Fruit fly (Drosophila melanogaster) whole organism, embryonic: Measurements from ENCODE around the gene CG16758.

ENCODE experiments used
- Ada2b ChIP-seq: fragments of 200-800 bp; sonication (Bioruptor generic); IDR thresholded peaks from 2 replicates; pipeline ENCODE4 v1.3.6; 2022; ENCODE audit warnings: missing biosample characterization, missing genetic modification characterization
- BEAF-32 ChIP-seq: fragments of 200-800 bp; sonication (Bioruptor generic); optimal IDR thresholded peaks from 3 replicates; lab custom pipeline; 2017; ENCODE audit warnings: missing biosample characterization, missing genetic modification characterization, mild to moderate bottlenecking, moderate library complexity, missing genetic modification reagents
- Bteb2 ChIP-seq: fragments of 200-800 bp; sonication (Bioruptor generic); optimal IDR thresholded peaks from 2 replicates; lab custom pipeline; 2016; ENCODE audit warnings: missing biosample characterization, missing genetic modification characterization
- CG10321 ChIP-seq: fragments of 200-800 bp; sonication (Bioruptor generic); IDR thresholded peaks from 2 replicates; pipeline ENCODE4 v1.3.6; 2022; ENCODE audit warnings: missing biosample characterization, missing genetic modification characterization
- CG10431 ChIP-seq: fragments of 200-800 bp; sonication (Bioruptor generic); optimal IDR thresholded peaks from 3 replicates; lab custom pipeline; 2018; ENCODE audit warnings: missing biosample characterization, mild to moderate bottlenecking, missing genetic modification characterization
- CG10654 ChIP-seq: fragments of 200-800 bp; sonication (Bioruptor generic); optimal IDR thresholded peaks from 2 replicates; lab custom pipeline; 2016; ENCODE audit warnings: missing biosample characterization, missing genetic modification characterization
- CG10959 ChIP-seq: fragments of 200-800 bp; sonication (Bioruptor generic); IDR thresholded peaks from 2 replicates; pipeline ENCODE4 v1.3.6; 2022; ENCODE audit warnings: missing biosample characterization, missing genetic modification characterization
- CG12104 ChIP-seq: fragments of 200-800 bp; sonication (Bioruptor generic); optimal IDR thresholded peaks from 3 replicates; lab custom pipeline; 2016; ENCODE audit warnings: missing biosample characterization, missing genetic modification characterization
- CG12155 ChIP-seq: fragments of 200-800 bp; sonication (Bioruptor generic); optimal IDR thresholded peaks from 3 replicates; lab custom pipeline; 2016; ENCODE audit warnings: missing biosample characterization, missing genetic modification characterization
- CG12236 ChIP-seq: fragments of 200-800 bp; sonication (Bioruptor generic); optimal IDR thresholded peaks from 2 replicates; lab custom pipeline; 2016; ENCODE audit warnings: missing biosample characterization, missing genetic modification characterization
- CG1233 ChIP-seq: fragments of 200-800 bp; sonication (Bioruptor generic); optimal IDR thresholded peaks from 4 replicates; lab custom pipeline; 2018; ENCODE audit warnings: missing biosample characterization, mild to moderate bottlenecking, missing genetic modification characterization
- CG12659 ChIP-seq: fragments of 200-800 bp; sonication (Bioruptor generic); optimal IDR thresholded peaks from 3 replicates; lab custom pipeline; 2017; ENCODE audit warnings: mild to moderate bottlenecking, missing biosample characterization, missing genetic modification reagents, missing genetic modification characterization
- CG12744 ChIP-seq: fragments of 200-800 bp; sonication (Bioruptor generic); optimal IDR thresholded peaks from 2 replicates; lab custom pipeline; 2016; ENCODE audit warnings: missing biosample characterization, missing genetic modification characterization
- CG17328 ChIP-seq: fragments of 200-800 bp; sonication (Bioruptor generic); IDR thresholded peaks from 2 replicates; pipeline ENCODE4 v1.3.6; 2022; ENCODE audit warnings: missing biosample characterization, missing genetic modification characterization
- CG1792 ChIP-seq: fragments of 200-800 bp; sonication (Bioruptor generic); optimal IDR thresholded peaks from 2 replicates; lab custom pipeline; 2016; ENCODE audit warnings: missing biosample characterization, missing genetic modification characterization
- CG2120 ChIP-seq: fragments of 200-800 bp; sonication (Bioruptor generic); optimal IDR thresholded peaks from 3 replicates; lab custom pipeline; 2016; ENCODE audit warnings: missing biosample characterization, missing genetic modification characterization
- CG4328 ChIP-seq: fragments of 200-800 bp; sonication (Bioruptor generic); optimal IDR thresholded peaks from 3 replicates; lab custom pipeline; 2017; ENCODE audit warnings: missing biosample characterization, missing genetic modification reagents, missing genetic modification characterization
- CG5953 ChIP-seq: fragments of 200-800 bp; sonication (Bioruptor generic); IDR thresholded peaks from 2 replicates; pipeline ENCODE4 v1.3.6; 2022; ENCODE audit warnings: missing biosample characterization, missing genetic modification characterization
- CG7786 ChIP-seq: fragments of 200-800 bp; sonication (Bioruptor generic); optimal IDR thresholded peaks from 2 replicates; lab custom pipeline; 2016; ENCODE audit warnings: missing biosample characterization, missing genetic modification characterization
- CG7839 ChIP-seq: fragments of 200-800 bp; sonication (Bioruptor generic); optimal IDR thresholded peaks from 3 replicates; lab custom pipeline; 2018; ENCODE audit warnings: missing biosample characterization, mild to moderate bottlenecking, missing genetic modification characterization, moderate library complexity
- CG7928 ChIP-seq: fragments of 200-800 bp; sonication (Bioruptor generic); optimal IDR thresholded peaks from 2 replicates; lab custom pipeline; 2017; ENCODE audit warnings: missing biosample characterization, mild to moderate bottlenecking, missing genetic modification characterization
- CG8290 ChIP-seq, 3 experiments: fragments of 200-800 bp; sonication (Bioruptor generic); optimal IDR thresholded peaks; 2 replicates each; lab custom pipeline; 2016 to 2019; ENCODE audit warnings: missing biosample characterization in 3 of 3, missing genetic modification characterization in 3 of 3, mild to moderate bottlenecking in 2 of 3, moderate library complexity in 1 of 3
- CG9817 ChIP-seq: fragments of 200-800 bp; sonication (Bioruptor generic); optimal IDR thresholded peaks from 2 replicates; lab custom pipeline; 2018; ENCODE audit warnings: missing biosample characterization, mild to moderate bottlenecking, missing genetic modification characterization, moderate library complexity
- CkIIα-i1 ChIP-seq: fragments of 200-800 bp; sonication (Bioruptor generic); IDR thresholded peaks from 2 replicates; pipeline ENCODE4 v1.3.6; 2022; ENCODE audit warnings: missing biosample characterization, missing genetic modification characterization
- E2f1 ChIP-seq: fragments of 200-800 bp; sonication (Bioruptor generic); IDR thresholded peaks from 2 replicates; pipeline ENCODE4 v1.3.6; 2022; ENCODE audit warnings: missing biosample characterization, missing genetic modification characterization
- Fer1 ChIP-seq: fragments of 200-800 bp; sonication (Bioruptor generic); optimal IDR thresholded peaks from 2 replicates; lab custom pipeline; 2017; ENCODE audit warnings: missing biosample characterization, mild to moderate bottlenecking, missing genetic modification characterization
- Fer2 ChIP-seq: fragments of 200-800 bp; sonication (Bioruptor generic); optimal IDR thresholded peaks from 2 replicates; lab custom pipeline; 2018; ENCODE audit warnings: missing biosample characterization, mild to moderate bottlenecking, missing genetic modification characterization, moderate library complexity
- Hey ChIP-seq: fragments of 200-800 bp; sonication (Bioruptor generic); optimal IDR thresholded peaks from 3 replicates; lab custom pipeline; 2018; ENCODE audit warnings: missing biosample characterization, mild to moderate bottlenecking, missing genetic modification characterization
- Scr ChIP-seq: fragments of 200-800 bp; sonication (Bioruptor generic); IDR thresholded peaks from 2 replicates; pipeline ENCODE4 v1.3.6; 2022; ENCODE audit warnings: missing biosample characterization, missing genetic modification characterization; ENCODE audit not compliant: partially characterized antibody
- Tbp ChIP-seq: fragments of >200 bp; optimal IDR thresholded peaks from 2 replicates; lab custom pipeline; 2018; ENCODE audit warnings: missing biosample characterization, missing genetic modification characterization
- ac ChIP-seq: fragments of 200-800 bp; sonication (Bioruptor generic); optimal IDR thresholded peaks from 3 replicates; lab custom pipeline; 2017; ENCODE audit warnings: missing biosample characterization, mild to moderate bottlenecking, missing genetic modification characterization
- amos ChIP-seq: fragments of 200-800 bp; sonication (Bioruptor generic); IDR thresholded peaks from 2 replicates; pipeline ENCODE4 v1.3.6; 2022; ENCODE audit warnings: missing biosample characterization, missing genetic modification characterization; ENCODE audit not compliant: partially characterized antibody
- ase ChIP-seq: fragments of 200-800 bp; sonication (Bioruptor generic); IDR thresholded peaks from 3 replicates; pipeline ENCODE4 v1.3.6; 2022; ENCODE audit warnings: missing biosample characterization, missing genetic modification characterization
- ash1 ChIP-seq: fragments of 200-800 bp; sonication (Bioruptor generic); optimal IDR thresholded peaks from 2 replicates; lab custom pipeline; 2018; ENCODE audit warnings: missing biosample characterization, mild to moderate bottlenecking, missing genetic modification characterization
- br ChIP-seq: fragments of >200 bp; optimal IDR thresholded peaks from 2 replicates; lab custom pipeline; 2017
- chif ChIP-seq, 2 experiments: fragments of 200-800 bp; sonication (Bioruptor generic); optimal IDR thresholded peaks; 3 replicates each; lab custom pipeline; 2016; ENCODE audit warnings: missing biosample characterization in 2 of 2, missing genetic modification characterization in 2 of 2
- corto ChIP-seq: fragments of 200-800 bp; sonication (Bioruptor generic); optimal IDR thresholded peaks from 2 replicates; lab custom pipeline; 2016; ENCODE audit warnings: missing biosample characterization, mild to moderate bottlenecking, missing genetic modification characterization, moderate library complexity
- fd64A ChIP-seq: fragments of 200-800 bp; sonication (Bioruptor generic); optimal IDR thresholded peaks from 3 replicates; lab custom pipeline; 2018; ENCODE audit warnings: missing biosample characterization, mild to moderate bottlenecking, missing genetic modification characterization
- ftz-f1 ChIP-seq: fragments of 200-800 bp; sonication (Bioruptor generic); optimal IDR thresholded peaks from 2 replicates; lab custom pipeline; 2016; ENCODE audit warnings: missing biosample characterization, missing genetic modification characterization
- gcm ChIP-seq: fragments of 200-800 bp; sonication (Bioruptor generic); optimal IDR thresholded peaks from 2 replicates; lab custom pipeline; 2019; ENCODE audit warnings: missing biosample characterization, mild to moderate bottlenecking, missing genetic modification characterization, moderate library complexity
- her ChIP-seq: fragments of 200-800 bp; sonication (Bioruptor generic); optimal IDR thresholded peaks from 2 replicates; lab custom pipeline; 2016; ENCODE audit warnings: missing biosample characterization, missing genetic modification characterization
- insv ChIP-seq, 2 experiments: fragments of 200-800 bp; sonication (Bioruptor generic); optimal IDR thresholded peaks; 3 replicates each; lab custom pipeline; 2016 to 2018; ENCODE audit warnings: missing biosample characterization in 2 of 2, missing genetic modification characterization in 2 of 2
- knrl ChIP-seq: fragments of 200-800 bp; sonication (Bioruptor generic); IDR thresholded peaks from 3 replicates; pipeline ENCODE4 v1.3.6; 2022; ENCODE audit warnings: missing biosample characterization, missing genetic modification characterization; ENCODE audit not compliant: partially characterized antibody
- lbe ChIP-seq: fragments of 200-800 bp; sonication (Bioruptor generic); optimal IDR thresholded peaks from 2 replicates; lab custom pipeline; 2016; ENCODE audit warnings: missing biosample characterization, mild to moderate bottlenecking, missing genetic modification characterization
- oc ChIP-seq: fragments of 200-800 bp; sonication (Bioruptor generic); optimal IDR thresholded peaks from 2 replicates; lab custom pipeline; 2018; ENCODE audit warnings: missing biosample characterization, mild to moderate bottlenecking, missing genetic modification characterization, moderate library complexity
- prd ChIP-seq, 3 experiments: fragments of >200 bp in 2 of 3; fragments of 200-800 bp in 1 of 3; sonication (Bioruptor generic) in 1 of 3; optimal IDR thresholded peaks in 2 of 3; IDR thresholded peaks in 1 of 3; 2 replicates in 2 of 3; 3 replicates in 1 of 3; pipeline versions ENCODE4 v1.3.6 to Lab custom; 2017 to 2022; ENCODE audit warnings: missing biosample characterization in 1 of 3, missing genetic modification characterization in 1 of 3
- vfl ChIP-seq: fragments of 200-800 bp; sonication (Bioruptor generic); optimal IDR thresholded peaks from 2 replicates; lab custom pipeline; 2016; ENCODE audit warnings: missing biosample characterization, missing genetic modification characterization
- zfh1 ChIP-seq: fragments of 200-800 bp; sonication (Bioruptor generic); IDR thresholded peaks from 3 replicates; pipeline ENCODE4 v1.3.6; 2022; ENCODE audit warnings: missing biosample characterization, missing genetic modification characterization

CG16758 gene

dm6 chr3L:2536969-2537600 lies 33.7 kb upstream of the CG16758 start (continued):
- no peak for TF ChIP-seq Tbp (GFP tag; lab: Kevin White, UChicago)
- TF ChIP-seq CG7928 (GFP tag; lab: Kevin White, UChicago), result peak; percentile 45
- peak; percentile 36; the same call in 1 of the 2 replicates for TF ChIP-seq Ada2b (GFP tag; lab: Robert Waterston, UW)
- TF ChIP-seq CG2120 (GFP tag; lab: Kevin White, UChicago), result peak; percentile 4
- 0 out of 2 replicates have a peak, but pooled peaks have one; percentile 17 for TF ChIP-seq CG10321 (GFP tag; lab: Robert Waterston, UW)
- peak; percentile 33 for TF ChIP-seq CG8290 (GFP tag; optimal IDR thresholded peaks at IDR 0.05; lab: Kevin White, UChicago)
- peak; percentile 73 to 74 for TF ChIP-seq CG8290 (tag; optimal IDR thresholded peaks at IDR 0.05; lab: Kevin White, UChicago)
- peak; percentile 72 for TF ChIP-seq gcm (GFP tag; lab: Kevin White, UChicago)
- no peak for TF ChIP-seq CG12744 (GFP tag; lab: Kevin White, UChicago)
- no peak for TF ChIP-seq CG7786 (GFP tag; lab: Kevin White, UChicago)
- TF ChIP-seq E2f1 (GFP tag; lab: Robert Waterston, UW), result peak; percentile 50; the same call in 1 of the 2 replicates
- peak; percentile 62 for TF ChIP-seq CG10654
- 0 out of 3 replicates have a peak, but pooled peaks have one; percentile 24 for TF ChIP-seq ase (GFP tag; lab: Robert Waterston, UW)
- peak; percentile 69 for TF ChIP-seq CG12236
- peak in 1 of 2 experiments; percentile 53 for TF ChIP-seq chif (GFP tag; optimal IDR thresholded peaks at IDR 0.05; lab: Kevin White, UChicago)
- TF ChIP-seq CG17328, result peak; percentile 60; the same call in 1 of the 2 replicates
- TF ChIP-seq fd64A (GFP tag; lab: Kevin White, UChicago), result peak; percentile 92
- TF ChIP-seq knrl (GFP tag; lab: Robert Waterston, UW), result no peak
- no peak for TF ChIP-seq vfl
- no peak for TF ChIP-seq br (lab: Kevin White, UChicago)
- TF ChIP-seq Bteb2 (GFP tag; lab: Kevin White, UChicago), result peak; percentile 39
- no peak; the same call in 1 of the 2 replicates for TF ChIP-seq CkIIα-i1 (GFP tag; lab: Robert Waterston, UW)
- peak; percentile 67 for TF ChIP-seq CG12104 (GFP tag; lab: Kevin White, UChicago)
- no peak for TF ChIP-seq Scr (GFP tag; lab: Robert Waterston, UW)
- peak; percentile 52 for TF ChIP-seq CG10959
- no peak for TF ChIP-seq prd (optimal IDR thresholded peaks at IDR 0.05; lab: Kevin White, UChicago)
- no peak; the same call in 2 of the 3 replicates for TF ChIP-seq prd (GFP tag; IDR thresholded peaks at IDR 0.05; lab: Robert Waterston, UW)
- TF ChIP-seq ash1 (GFP tag; lab: Kevin White, UChicago), result peak; percentile 16
- TF ChIP-seq Hey, result peak; percentile 57
- peak; percentile 70 for TF ChIP-seq ac
- TF ChIP-seq oc, result peak; percentile 46
- no peak for TF ChIP-seq amos (GFP tag; lab: Robert Waterston, UW)
- TF ChIP-seq corto (GFP tag; lab: Kevin White, UChicago), result no peak
- peak; percentile 29 for TF ChIP-seq Fer2 (tag; lab: Kevin White, UChicago)
- TF ChIP-seq CG1233 (GFP tag; lab: Kevin White, UChicago), result peak; percentile 77
- no peak for TF ChIP-seq CG9817 (tag; lab: Kevin White, UChicago)
- TF ChIP-seq ftz-f1 (GFP tag; lab: Kevin White, UChicago), result no peak
- peak; percentile 52; the same call in 1 of the 2 replicates for TF ChIP-seq CG5953 (GFP tag; lab: Robert Waterston, UW)
- TF ChIP-seq CG1792 (GFP tag; lab: Kevin White, UChicago), result peak; percentile 74
- peak; percentile 62 for TF ChIP-seq CG10431 (GFP tag; lab: Kevin White, UChicago)
- peak; percentile 56; the same call in 2 of the 3 replicates for TF ChIP-seq zfh1
- peak in 1 of 2 experiments; percentile 19 for TF ChIP-seq insv (GFP tag; optimal IDR thresholded peaks at IDR 0.05; lab: Kevin White, UChicago)
- TF ChIP-seq lbe (GFP tag; lab: Kevin White, UChicago), result no peak
- peak; percentile 56 for TF ChIP-seq CG12659 (GFP tag; lab: Kevin White, UChicago)
- peak; percentile 47 for TF ChIP-seq CG7839 (tag; lab: Kevin White, UChicago)
- TF ChIP-seq CG4328 (GFP tag; lab: Kevin White, UChicago), result peak; percentile 81
- TF ChIP-seq her (GFP tag; lab: Kevin White, UChicago), result peak; percentile 71
- TF ChIP-seq CG12155 (GFP tag; lab: Kevin White, UChicago), result no peak
- TF ChIP-seq BEAF-32 (GFP tag; lab: Kevin White, UChicago), result no peak
- peak; percentile 88 for TF ChIP-seq Fer1 (GFP tag; lab: Kevin White, UChicago)
